Fruit fly (Drosophila melanogaster): ENCODE results near the gene Atac3.

Gene Atac3

DNA sequence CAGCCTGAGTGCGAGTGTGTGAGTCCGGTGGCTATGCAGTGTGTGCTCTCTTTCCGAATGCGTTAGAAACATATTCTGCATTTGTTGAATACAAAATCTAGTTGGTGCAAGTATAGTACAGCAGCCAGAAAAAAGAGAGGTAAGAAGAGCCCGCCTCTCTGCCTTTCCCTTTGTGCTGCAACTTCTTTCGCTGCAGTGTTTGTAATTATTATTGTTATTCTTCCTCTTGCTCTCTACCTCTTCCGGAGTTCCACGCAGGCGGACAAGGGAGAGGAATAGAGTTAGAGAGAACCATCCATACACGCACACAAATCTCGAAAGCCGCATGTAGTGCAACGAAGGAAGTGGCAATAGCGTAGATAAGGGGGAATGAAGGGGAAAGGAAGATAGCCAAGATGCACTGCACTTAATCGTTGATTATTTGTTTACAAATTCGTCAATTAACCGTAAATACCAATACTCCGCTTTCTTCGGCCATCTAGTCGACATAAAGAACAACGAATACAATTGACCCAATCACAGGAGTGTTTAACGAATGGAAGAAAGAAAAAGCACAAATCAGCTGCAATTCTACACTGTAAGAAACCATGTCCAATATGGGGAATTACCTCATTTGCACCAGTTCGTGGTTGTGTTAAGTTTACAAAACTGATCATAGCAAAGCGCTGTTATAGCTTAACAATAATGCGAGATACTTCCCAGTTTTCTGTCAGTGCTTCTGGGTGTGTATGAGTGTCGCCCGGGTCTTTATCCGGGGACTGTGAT, 20.0 kb upstream of the Atac3 start (continued):
- TF ChIP-seq croc (GFP tag; conservative IDR thresholded peaks at IDR 0.05) (peak; percentile 64), Poxn (GFP tag; IDR thresholded peaks at IDR 0.05) (no peak), crp (GFP tag; optimal IDR thresholded peaks at IDR 0.05) (peak in 1 of 2 experiments; percentile 50), CG4730 (GFP tag; IDR thresholded peaks at IDR 0.05) (0 out of 2 replicates have a peak, but pooled peaks have one; percentile 11), C15 (GFP tag; IDR thresholded peaks at IDR 0.05) (no peak), cwo (GFP tag; optimal IDR thresholded peaks at IDR 0.05) (peak; percentile 18), zen2 (GFP tag; IDR thresholded peaks at IDR 0.05; ENCODE audit: partially characterized antibody) (no peak), fru (optimal IDR thresholded peaks at IDR 0.05) (no peak), CG10321 (GFP tag; IDR thresholded peaks at IDR 0.05) (no peak), CG8924 (tag; optimal IDR thresholded peaks at IDR 0.05) (peak; percentile 68), Ssrp (tag; optimal IDR thresholded peaks at IDR 0.05) (peak; percentile 81), Dll (GFP tag; IDR thresholded peaks at IDR 0.05; ENCODE audit: partially characterized antibody) (no peak), HmgZ (tag; optimal IDR thresholded peaks at IDR 0.05) (no peak), CG9727 (GFP tag; optimal IDR thresholded peaks at IDR 0.05) (peak; percentile 72), fd102C (GFP tag; optimal IDR thresholded peaks at IDR 0.05) (no peak), CG7839 (tag; optimal IDR thresholded peaks at IDR 0.05) (peak; percentile 75), CG2875 (GFP tag; optimal IDR thresholded peaks at IDR 0.05) (peak; percentile 61), sens-2 (GFP tag; IDR thresholded peaks at IDR 0.05) (peak; percentile 59; the same call in 1 of the 2 replicates), emc (GFP tag; optimal IDR thresholded peaks at IDR 0.05) (peak; percentile 28), CG8765 (GFP tag; IDR thresholded peaks at IDR 0.05) (0 out of 2 replicates have a peak, but pooled peaks have one; percentile 29), lmd (GFP tag; IDR thresholded peaks at IDR 0.05) (peak; percentile 69), her (GFP tag; optimal IDR thresholded peaks at IDR 0.05) (peak; percentile 72), dm (GFP tag; optimal IDR thresholded peaks at IDR 0.05) (peak; percentile 13), CG30431 (GFP tag; optimal IDR thresholded peaks at IDR 0.05) (peak; percentile 79), az2 (GFP tag; optimal IDR thresholded peaks at IDR 0.05) (peak; percentile 83), CG9215 (GFP tag; IDR thresholded peaks at IDR 0.05) (peak; percentile 45; the same call in 1 of the 2 replicates), CG11723 (GFP tag; optimal IDR thresholded peaks at IDR 0.05) (peak; percentile 60), dysf (GFP tag; IDR thresholded peaks at IDR 0.05) (peak; percentile 42; the same call in 1 of the 3 replicates), CG12071 (GFP tag; optimal IDR thresholded peaks at IDR 0.05) (peak; percentile 60), CG9437 (GFP tag; optimal IDR thresholded peaks at IDR 0.05) (peak; percentile 40), CG11085 (GFP tag; IDR thresholded peaks at IDR 0.05) (no peak), CG10462 (GFP tag; optimal IDR thresholded peaks at IDR 0.05) (no peak), ttk (GFP tag; IDR thresholded peaks at IDR 0.05) (peak; percentile 67), CG15073 (GFP tag; optimal IDR thresholded peaks at IDR 0.05) (peak; percentile 15), CG1832 (GFP tag; optimal IDR thresholded peaks at IDR 0.05) (no peak), CG16863 (GFP tag; optimal IDR thresholded peaks at IDR 0.05) (peak; percentile 79), CG12942 (GFP tag; optimal IDR thresholded peaks at IDR 0.05) (peak; percentile 77), psq (GFP tag; optimal IDR thresholded peaks at IDR 0.05) (peak; percentile 56), CG14441 (GFP tag; IDR thresholded peaks at IDR 0.05) (peak; percentile 63), da (GFP tag; optimal IDR thresholded peaks at IDR 0.05) (peak; percentile 36), CG4617 (GFP tag; optimal IDR thresholded peaks at IDR 0.05; ENCODE audit: borderline replicate concordance) (no peak), CG17802 (tag; optimal IDR thresholded peaks at IDR 0.05) (peak; percentile 53), D (optimal IDR thresholded peaks at IDR 0.05) (no peak), D (GFP tag; optimal IDR thresholded peaks at IDR 0.05) (peak; percentile 83), CG3847 (GFP tag; IDR thresholded peaks at IDR 0.05) (0 out of 2 replicates have a peak, but pooled peaks have one; percentile 35), ftz-f1 (GFP tag; optimal IDR thresholded peaks at IDR 0.05) (no peak), nmo (GFP tag; optimal IDR thresholded peaks at IDR 0.05) (peak; percentile 78), Sin3A (optimal IDR thresholded peaks at IDR 0.05) (no peak), CG7987 (GFP tag; optimal IDR thresholded peaks at IDR 0.05) (no peak), Dp (GFP tag; optimal IDR thresholded peaks at IDR 0.05) (no peak)
